Worm (Caenorhabditis elegans): Measurements from ENCODE around the gene str-247.
A peak's percentile ranks its signal among the peaks of the same experiment; 100 is the strongest.

Gene str-247

ce11 chrV:3979819-3980218 is 26.0 kb downstream of the str-247 start, which contains the start of gene nlp-31:
Gene nlp-31, plus strand, starts transcription at chrV:3980055.
- TF ChIP-seq lin-11 (tag; optimal IDR thresholded peaks at IDR 0.05), result no peak
- TF ChIP-seq fos-1 (tag; optimal IDR thresholded peaks at IDR 0.05), result peak; percentile 34
- peak; percentile 90 for TF ChIP-seq sma-3 (GFP tag; optimal IDR thresholded peaks at IDR 0.05)
- TF ChIP-seq blmp-1 (tag; optimal IDR thresholded peaks at IDR 0.05; ENCODE audit: insufficient read depth), result peak; percentile 57
- peak; percentile 73 for TF ChIP-seq nhr-21 (tag; optimal IDR thresholded peaks at IDR 0.05)
- TF ChIP-seq F13H6.1 (tag; optimal IDR thresholded peaks at IDR 0.05), result peak; percentile 10
- TF ChIP-seq sma-9 (GFP tag; optimal IDR thresholded peaks at IDR 0.05), result peak; percentile 69
- TF ChIP-seq sma-9 (tag; optimal IDR thresholded peaks at IDR 0.05), result no peak
- no peak for TF ChIP-seq nhr-12 (tag; optimal IDR thresholded peaks at IDR 0.05)
- TF ChIP-seq crh-2 (tag; optimal IDR thresholded peaks at IDR 0.05), result peak; percentile 5
- TF ChIP-seq mdl-1 (tag; optimal IDR thresholded peaks at IDR 0.05), result peak in 1 of 2 experiments; percentile 23
- TF ChIP-seq nhr-129 (tag; optimal IDR thresholded peaks at IDR 0.05), result no peak
- peak; percentile 77 for TF ChIP-seq nhr-25 (tag; optimal IDR thresholded peaks at IDR 0.05)
- TF ChIP-seq egl-27 (tag; optimal IDR thresholded peaks at IDR 0.05), result no peak

- TF ChIP-seq nhr-6 (tag; optimal IDR thresholded peaks at IDR 0.05) (no peak), sma-9 (GFP tag; optimal IDR thresholded peaks at IDR 0.05) (peak; percentile 33), sma-9 (tag; optimal IDR thresholded peaks at IDR 0.05) (no peak), nhr-21 (tag; optimal IDR thresholded peaks at IDR 0.05) (peak; percentile 68), gmeb-1 (tag; optimal IDR thresholded peaks at IDR 0.05) (no peak), sma-3 (GFP tag; optimal IDR thresholded peaks at IDR 0.05) (peak; percentile 21), mdl-1 (tag; optimal IDR thresholded peaks at IDR 0.05) (no peak), ama-1 (optimal IDR thresholded peaks at IDR 0.05) (peak; percentile 23), mbf-1 (tag; optimal IDR thresholded peaks at IDR 0.05) (no peak)
Measured at ce11 chrV:3980228-3980933, 26.5 kb downstream of the str-247 start.

- TF ChIP-seq nhr-10 (tag; optimal IDR thresholded peaks at IDR 0.05), result no peak
- no peak for TF ChIP-seq unc-62 (GFP tag; optimal IDR thresholded peaks at IDR 0.05)
- TF ChIP-seq blmp-1 (tag; optimal IDR thresholded peaks at IDR 0.05; ENCODE audit: insufficient read depth), result no peak
- TF ChIP-seq nhr-12 (tag; optimal IDR thresholded peaks at IDR 0.05), result no peak
- no peak for TF ChIP-seq ama-1 (optimal IDR thresholded peaks at IDR 0.05)
- no peak for TF ChIP-seq unc-39 (tag; optimal IDR thresholded peaks at IDR 0.05)
- no peak for TF ChIP-seq nhr-21 (tag; optimal IDR thresholded peaks at IDR 0.05)
- no peak for TF ChIP-seq sem-4 (tag; optimal IDR thresholded peaks at IDR 0.05)
- TF ChIP-seq mab-5 (tag; optimal IDR thresholded peaks at IDR 0.05), result no peak
Measured at ce11 chrV:3981680-3982079, 27.8 kb downstream of the str-247 start, which contains the start of gene nlp-30. Gene nlp-30, plus strand, starts transcription at chrV:3981980.

ce11 chrV:3984178-3984577 is 30.3 kb downstream of the str-247 start, which contains the start of gene nlp-29:
Gene nlp-29, plus strand, starts transcription at chrV:3984425.
- TF ChIP-seq sma-3 (GFP tag; optimal IDR thresholded peaks at IDR 0.05), result peak; percentile 79
- no peak for TF ChIP-seq ztf-4 (tag; optimal IDR thresholded peaks at IDR 0.05)
- no peak for TF ChIP-seq ceh-82 (tag; optimal IDR thresholded peaks at IDR 0.05)
- TF ChIP-seq nhr-237 (tag; optimal IDR thresholded peaks at IDR 0.05), result no peak
- TF ChIP-seq nhr-21 (tag; optimal IDR thresholded peaks at IDR 0.05), result peak; percentile 59
- TF ChIP-seq blmp-1 (tag; optimal IDR thresholded peaks at IDR 0.05; ENCODE audit: insufficient read depth), result peak; percentile 50
- TF ChIP-seq zag-1 (tag; optimal IDR thresholded peaks at IDR 0.05), result no peak
- no peak for TF ChIP-seq mdl-1 (tag; optimal IDR thresholded peaks at IDR 0.05)
- TF ChIP-seq ama-1 (optimal IDR thresholded peaks at IDR 0.05), result no peak
- TF ChIP-seq crh-2 (tag; optimal IDR thresholded peaks at IDR 0.05), result peak; percentile 49
- TF ChIP-seq R02D3.7 (tag; optimal IDR thresholded peaks at IDR 0.05), result no peak
- no peak for TF ChIP-seq Y55F3AM.14 (GFP tag; optimal IDR thresholded peaks at IDR 0.05)
- peak; percentile 63 for TF ChIP-seq sma-9 (GFP tag; optimal IDR thresholded peaks at IDR 0.05)
- no peak for TF ChIP-seq sma-9 (tag; optimal IDR thresholded peaks at IDR 0.05)
- peak; percentile 77 for TF ChIP-seq nhr-25 (tag; optimal IDR thresholded peaks at IDR 0.05)

- TF ChIP-seq crh-2 (tag; optimal IDR thresholded peaks at IDR 0.05), result no peak
- TF ChIP-seq gmeb-1 (tag; optimal IDR thresholded peaks at IDR 0.05), result no peak
- no peak for TF ChIP-seq nhr-237 (tag; optimal IDR thresholded peaks at IDR 0.05)
- TF ChIP-seq ceh-82 (tag; optimal IDR thresholded peaks at IDR 0.05), result no peak
- TF ChIP-seq lsy-2 (tag; optimal IDR thresholded peaks at IDR 0.05), result no peak
- no peak for TF ChIP-seq lin-39 (tag; optimal IDR thresholded peaks at IDR 0.05)
- TF ChIP-seq ceh-16 (tag; optimal IDR thresholded peaks at IDR 0.05), result no peak
- no peak for TF ChIP-seq zag-1 (tag; optimal IDR thresholded peaks at IDR 0.05)
- no peak for TF ChIP-seq nhr-23 (tag; optimal IDR thresholded peaks at IDR 0.05)
- TF ChIP-seq nhr-6 (tag; optimal IDR thresholded peaks at IDR 0.05), result no peak
- no peak for TF ChIP-seq unc-55 (GFP tag; optimal IDR thresholded peaks at IDR 0.05)
- peak; percentile 72 for TF ChIP-seq sma-9 (GFP tag; optimal IDR thresholded peaks at IDR 0.05)
- TF ChIP-seq sma-9 (tag; optimal IDR thresholded peaks at IDR 0.05), result no peak
- TF ChIP-seq nhr-12 (tag; optimal IDR thresholded peaks at IDR 0.05), result no peak
- TF ChIP-seq nhr-25 (tag; optimal IDR thresholded peaks at IDR 0.05), result peak; percentile 42
- peak; percentile 54 for TF ChIP-seq blmp-1 (tag; optimal IDR thresholded peaks at IDR 0.05; ENCODE audit: insufficient read depth)
- TF ChIP-seq alr-1 (tag; optimal IDR thresholded peaks at IDR 0.05), result no peak
- no peak for TF ChIP-seq fos-1 (tag; optimal IDR thresholded peaks at IDR 0.05)
- no peak for TF ChIP-seq nhr-11 (tag; optimal IDR thresholded peaks at IDR 0.05)
- no peak for TF ChIP-seq sem-4 (tag; optimal IDR thresholded peaks at IDR 0.05)
- no peak for TF ChIP-seq ztf-1 (GFP tag; conservative IDR thresholded peaks at IDR 0.05)
Measured at ce11 chrV:3985104-3985503, 31.3 kb downstream of the str-247 start.

Measured in whole organism, L2 larva.